Fruit fly (Drosophila melanogaster): ENCODE data around the gene CG8476.

- TF ChIP-seq CG17806 (tag; optimal IDR thresholded peaks at IDR 0.05) (no peak), CG32121 (GFP tag; IDR thresholded peaks at IDR 0.05) (no peak), EcR (GFP tag; optimal IDR thresholded peaks at IDR 0.05) (no peak), rn (GFP tag; IDR thresholded peaks at IDR 0.05) (no peak)
These were observed 34.0 kb downstream of the CG8476 start, which contains the start of gene CG8508 for dm6 chr3R:13186396-13186795.
